Worm (Caenorhabditis elegans) whole organism, mixed stage, embryonic: ENCODE measurements around the gene Y43F8B.11.

Source experiments
- M03D4.4 ChIP-seq: sonication (generic microtip); optimal IDR thresholded peaks from 2 replicates; lab custom pipeline; 2017; ENCODE audit warnings: mild to moderate bottlenecking, missing genetic modification characterization, missing compliant biosample characterization
- bed-3 ChIP-seq: fragments of 200-800 bp; sonication (Bioruptor generic); optimal IDR thresholded peaks from 3 replicates; lab custom pipeline; 2018; ENCODE audit warnings: mild to moderate bottlenecking, missing genetic modification characterization, moderate library complexity, missing compliant biosample characterization
- blmp-1 ChIP-seq: fragments of 150-350 bp; optimal IDR thresholded peaks from 2 replicates; lab custom pipeline; 2014; ENCODE audit warnings: missing biosample characterization, missing genetic modification characterization
- ceh-39 ChIP-seq: fragments of 150-350 bp; optimal IDR thresholded peaks from 2 replicates; lab custom pipeline; 2014; ENCODE audit warnings: missing biosample characterization, missing genetic modification characterization
- ceh-43 ChIP-seq: fragments of 200-800 bp; sonication (Bioruptor generic); optimal IDR thresholded peaks from 2 replicates; lab custom pipeline; 2018; ENCODE audit warnings: mild to moderate bottlenecking, missing genetic modification characterization, moderate library complexity, missing compliant biosample characterization
- ceh-83 ChIP-seq: fragments of 200-800 bp; sonication (Bioruptor generic); optimal IDR thresholded peaks from 2 replicates; lab custom pipeline; 2018; ENCODE audit warnings: mild to moderate bottlenecking, missing genetic modification characterization, missing compliant biosample characterization
- ces-1 ChIP-seq: fragments of 150-350 bp; optimal IDR thresholded peaks from 2 replicates; lab custom pipeline; 2014; ENCODE audit warnings: missing biosample characterization, missing genetic modification reagents, missing genetic modification characterization
- cnd-1 ChIP-seq: fragments of 200-800 bp; sonication (Bioruptor generic); optimal IDR thresholded peaks from 2 replicates; lab custom pipeline; 2018; ENCODE audit warnings: mild to moderate bottlenecking, missing genetic modification characterization, missing compliant biosample characterization
- drap-1 ChIP-seq: fragments of 200-800 bp; sonication (Bioruptor generic); optimal IDR thresholded peaks from 3 replicates; lab custom pipeline; 2018; ENCODE audit warnings: mild to moderate bottlenecking, missing genetic modification characterization, missing compliant biosample characterization
- elt-1 ChIP-seq: sonication (generic microtip); optimal IDR thresholded peaks from 2 replicates; lab custom pipeline; 2017; ENCODE audit warnings: missing genetic modification characterization, mild to moderate bottlenecking, missing compliant biosample characterization, antibody characterized with exemption, moderate library complexity, borderline replicate concordance; ENCODE audit not compliant: insufficient read depth
- elt-3 ChIP-seq: fragments of 150-350 bp; optimal IDR thresholded peaks from 2 replicates; lab custom pipeline; 2014; ENCODE audit warnings: missing biosample characterization, missing genetic modification characterization
- flh-1 ChIP-seq: fragments of 200-800 bp; sonication (Bioruptor generic); optimal IDR thresholded peaks from 2 replicates; lab custom pipeline; 2018; ENCODE audit warnings: mild to moderate bottlenecking, missing genetic modification characterization, moderate library complexity, missing compliant biosample characterization
- hlh-1 ChIP-seq: fragments of 150-350 bp; optimal IDR thresholded peaks from 2 replicates; lab custom pipeline; 2014; ENCODE audit warnings: missing biosample characterization, missing genetic modification reagents, missing genetic modification characterization
- lin-13 ChIP-seq: fragments of 150-350 bp; optimal IDR thresholded peaks from 2 replicates; lab custom pipeline; 2014; ENCODE audit warnings: missing biosample characterization, missing genetic modification characterization
- lin-32 ChIP-seq: fragments of 200-800 bp; sonication (Bioruptor generic); optimal IDR thresholded peaks from 2 replicates; lab custom pipeline; 2018; ENCODE audit warnings: mild to moderate bottlenecking, missing genetic modification characterization, missing compliant biosample characterization
- lsy-2 ChIP-seq: fragments of 150-350 bp; optimal IDR thresholded peaks from 2 replicates; lab custom pipeline; 2014; ENCODE audit warnings: missing biosample characterization, missing genetic modification characterization
- mab-5 ChIP-seq: fragments of 150-350 bp; optimal IDR thresholded peaks from 2 replicates; lab custom pipeline; 2014; ENCODE audit warnings: missing biosample characterization, missing genetic modification characterization
- mep-1 ChIP-seq: fragments of 150-350 bp; optimal IDR thresholded peaks from 2 replicates; lab custom pipeline; 2017; ENCODE audit warnings: missing biosample characterization, missing genetic modification reagents, missing genetic modification characterization, inconsistent platforms
- mls-2 ChIP-seq: sonication (generic microtip); optimal IDR thresholded peaks from 2 replicates; lab custom pipeline; 2016; ENCODE audit warnings: mild to moderate bottlenecking, missing genetic modification characterization, moderate library complexity, missing compliant biosample characterization
- nhr-12 ChIP-seq: fragments of 150-350 bp; optimal IDR thresholded peaks from 2 replicates; lab custom pipeline; 2014; ENCODE audit warnings: missing biosample characterization, missing genetic modification characterization
- nhr-2 ChIP-seq: fragments of 150-350 bp; optimal IDR thresholded peaks from 2 replicates; lab custom pipeline; 2014; ENCODE audit warnings: missing biosample characterization, missing genetic modification characterization
- nhr-237 ChIP-seq: fragments of 150-350 bp; optimal IDR thresholded peaks from 2 replicates; lab custom pipeline; 2014; ENCODE audit warnings: missing biosample characterization, missing genetic modification characterization
- nhr-28 ChIP-seq: fragments of 150-350 bp; optimal IDR thresholded peaks from 2 replicates; lab custom pipeline; 2014; ENCODE audit warnings: missing biosample characterization, missing genetic modification characterization
- nhr-76 ChIP-seq: sonication (generic microtip); optimal IDR thresholded peaks from 2 replicates; lab custom pipeline; 2017; ENCODE audit warnings: missing biosample characterization, missing genetic modification characterization
- sem-2 ChIP-seq: fragments of 200-800 bp; sonication (Bioruptor generic); optimal IDR thresholded peaks from 2 replicates; lab custom pipeline; 2018; ENCODE audit warnings: mild to moderate bottlenecking, missing genetic modification characterization, missing compliant biosample characterization
- snpc-4 ChIP-seq: fragments of 150-350 bp; optimal IDR thresholded peaks from 2 replicates; lab custom pipeline; 2014; ENCODE audit warnings: missing biosample characterization, missing genetic modification characterization
- sptf-1 ChIP-seq: sonication (generic microtip); optimal IDR thresholded peaks from 2 replicates; lab custom pipeline; 2017; ENCODE audit warnings: mild to moderate bottlenecking, missing genetic modification characterization, moderate library complexity, missing compliant biosample characterization
- tbx-8 ChIP-seq: fragments of 200-800 bp; sonication (Bioruptor generic); optimal IDR thresholded peaks from 2 replicates; lab custom pipeline; 2018; ENCODE audit warnings: mild to moderate bottlenecking, missing genetic modification characterization, moderate library complexity, missing compliant biosample characterization
- unc-120 ChIP-seq: sonication (generic microtip); optimal IDR thresholded peaks from 2 replicates; lab custom pipeline; 2017; ENCODE audit warnings: missing genetic modification characterization, missing compliant biosample characterization; ENCODE audit not compliant: poor library complexity, severe bottlenecking
- unc-62 ChIP-seq: fragments of 150-350 bp; optimal IDR thresholded peaks from 2 replicates; lab custom pipeline; 2014; ENCODE audit warnings: missing biosample characterization, missing genetic modification reagents, missing genetic modification characterization
- zip-8 ChIP-seq: fragments of 150-350 bp; optimal IDR thresholded peaks from 2 replicates; lab custom pipeline; 2014; ENCODE audit warnings: missing biosample characterization, missing genetic modification characterization
- ztf-11 ChIP-seq: fragments of 150-350 bp; optimal IDR thresholded peaks from 2 replicates; lab custom pipeline; 2014; ENCODE audit warnings: missing biosample characterization, missing genetic modification characterization

Gene Y43F8B.11

DNA sequence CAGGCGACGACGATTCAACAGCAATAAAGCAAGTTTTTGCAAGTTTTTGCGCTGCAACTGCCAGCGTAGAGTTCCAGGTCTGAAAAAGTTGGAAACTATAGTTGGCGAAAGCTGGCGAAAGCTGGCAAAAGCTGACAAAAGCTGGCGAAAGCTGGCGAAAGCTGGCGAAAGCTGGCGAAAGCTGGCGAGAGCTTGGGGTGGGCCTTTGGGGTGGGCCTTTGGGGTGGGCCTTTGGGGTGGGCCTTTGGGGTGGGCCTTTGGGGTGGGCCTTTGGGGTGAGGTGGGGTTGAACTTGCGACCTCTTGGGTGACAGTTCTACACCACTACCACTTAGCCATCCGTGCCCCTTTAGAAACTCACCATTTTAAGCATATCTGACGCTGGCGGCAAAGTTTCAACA lies 24.7 kb downstream of the Y43F8B.11 start:
- TF ChIP-seq drap-1 (GFP tag; lab: Kevin White, UChicago): peak; percentile 8
- TF ChIP-seq tbx-8: no peak

ce11 chrV:19495587-19495986 lies 25.1 kb downstream of the Y43F8B.11 start, which contains the start of gene scl-21:
scl-21 (minus strand) TSS chrV:19495687.
- TF ChIP-seq mab-5: no peak
- no peak for TF ChIP-seq tbx-8
- TF ChIP-seq lin-13 (tag; lab: Kevin White, UChicago): no peak
- no peak for TF ChIP-seq nhr-12 (tag; lab: Kevin White, UChicago)
- no peak for TF ChIP-seq ceh-39 (tag; lab: Kevin White, UChicago)
- no peak for TF ChIP-seq ztf-11 (tag; lab: Kevin White, UChicago)
- TF ChIP-seq elt-3 (tag; lab: Kevin White, UChicago): no peak
- no peak for TF ChIP-seq elt-1
- no peak for TF ChIP-seq zip-8 (tag; lab: Kevin White, UChicago)
- no peak for TF ChIP-seq ceh-83 (GFP tag; lab: Kevin White, UChicago)
- no peak for TF ChIP-seq blmp-1 (tag; lab: Kevin White, UChicago)
- TF ChIP-seq mep-1 (tag; lab: Kevin White, UChicago): no peak
- TF ChIP-seq nhr-2 (tag; lab: Kevin White, UChicago): no peak
- TF ChIP-seq, all 35 proteins: peak for 0

ce11 chrV:19497087-19497486 lies 26.6 kb downstream of the Y43F8B.11 start:
- TF ChIP-seq zip-8 (tag; lab: Kevin White, UChicago): no peak
- no peak for TF ChIP-seq M03D4.4 (tag; lab: Kevin White, UChicago)
- TF ChIP-seq mls-2 (tag; lab: Kevin White, UChicago): no peak
- no peak for TF ChIP-seq unc-120 (tag; lab: Kevin White, UChicago)
- TF ChIP-seq flh-1 (GFP tag; lab: Kevin White, UChicago): no peak
- TF ChIP-seq ces-1: no peak
- TF ChIP-seq bed-3 (GFP tag; lab: Kevin White, UChicago): no peak
- no peak for TF ChIP-seq nhr-2 (tag; lab: Kevin White, UChicago)
- TF ChIP-seq ceh-39 (tag; lab: Kevin White, UChicago): no peak
- TF ChIP-seq mab-5: no peak
- TF ChIP-seq hlh-1: no peak
- no peak for TF ChIP-seq unc-62 (GFP tag; lab: Kevin White, UChicago)
- TF ChIP-seq nhr-12 (tag; lab: Kevin White, UChicago): no peak
- no peak for TF ChIP-seq nhr-76 (tag; lab: Kevin White, UChicago)
- TF ChIP-seq elt-1: no peak
- TF ChIP-seq nhr-237: no peak
- TF ChIP-seq tbx-8: no peak
- no peak for TF ChIP-seq sem-2 (GFP tag; lab: Kevin White, UChicago)
- no peak for TF ChIP-seq snpc-4 (tag; lab: Kevin White, UChicago)

ce11 chrV:19501389-19501788 lies 30.9 kb downstream of the Y43F8B.11 start:
- TF ChIP-seq elt-3 (tag; lab: Kevin White, UChicago): no peak
- TF ChIP-seq unc-120 (tag; lab: Kevin White, UChicago): no peak
- TF ChIP-seq lsy-2 (tag; lab: Kevin White, UChicago): no peak
- no peak for TF ChIP-seq nhr-237
- TF ChIP-seq ceh-83 (GFP tag; lab: Kevin White, UChicago): no peak
- no peak for TF ChIP-seq ces-1
- no peak for TF ChIP-seq M03D4.4 (tag; lab: Kevin White, UChicago)
- TF ChIP-seq cnd-1 (tag; lab: Kevin White, UChicago): no peak
- TF ChIP-seq nhr-28 (tag; lab: Kevin White, UChicago): no peak
- TF ChIP-seq zip-8 (tag; lab: Kevin White, UChicago): no peak
- TF ChIP-seq, all 35 proteins: peak for 0

DNA sequence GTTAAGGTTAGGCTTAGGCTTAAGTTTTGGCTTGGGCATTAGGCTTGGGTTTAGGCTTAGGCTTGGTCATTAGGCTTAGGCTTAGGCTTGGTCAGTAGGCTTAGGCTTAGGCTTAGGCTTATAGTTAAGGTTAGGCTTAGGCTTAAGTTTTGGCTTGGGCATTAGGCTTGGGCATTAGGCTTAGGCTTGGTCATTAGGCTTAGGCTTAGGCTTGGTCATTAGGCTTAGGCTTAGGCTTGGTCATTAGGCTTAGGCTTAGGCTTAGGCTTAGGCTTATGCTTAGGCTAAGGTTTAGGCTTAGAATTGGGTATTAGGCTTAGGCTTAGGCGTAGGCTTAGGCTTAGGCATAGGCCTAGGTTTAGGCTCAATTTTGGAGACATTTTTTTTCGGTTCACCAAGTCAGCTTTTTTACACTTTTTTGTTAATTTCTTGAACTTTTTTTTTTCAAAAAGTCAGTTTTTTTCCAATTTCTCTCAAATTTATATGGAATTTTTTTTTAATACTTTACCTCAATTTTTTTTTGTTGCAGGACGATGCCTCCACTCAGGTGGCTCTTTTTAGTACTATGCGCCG lies 32.2 kb downstream of the Y43F8B.11 start, which contains the start of gene Y43F8B.3:
Gene Y43F8B.3, plus strand, starts transcription at position 523 of the 573 bp plus-strand sequence.
- TF ChIP-seq unc-62 (GFP tag; lab: Kevin White, UChicago) (no peak), lin-32 (no peak), sptf-1 (tag; lab: Kevin White, UChicago) (no peak), cnd-1 (tag; lab: Kevin White, UChicago) (no peak), ceh-43 (GFP tag; lab: Kevin White, UChicago) (no peak)
